Worm (Caenorhabditis elegans) whole organism, mixed stage, embryonic: ENCODE data around the gene Y54F10AM.11.

ENCODE experiments used
- M03D4.4 ChIP-seq: sonication (generic microtip); optimal IDR thresholded peaks from 2 replicates; lab custom pipeline; 2017; ENCODE audit warnings: mild to moderate bottlenecking, missing genetic modification characterization, missing compliant biosample characterization
- bed-3 ChIP-seq: fragments of 200-800 bp; sonication (Bioruptor generic); optimal IDR thresholded peaks from 3 replicates; lab custom pipeline; 2018; ENCODE audit warnings: mild to moderate bottlenecking, missing genetic modification characterization, moderate library complexity, missing compliant biosample characterization
- blmp-1 ChIP-seq: fragments of 150-350 bp; optimal IDR thresholded peaks from 2 replicates; lab custom pipeline; 2014; ENCODE audit warnings: missing biosample characterization, missing genetic modification characterization
- ceh-39 ChIP-seq: fragments of 150-350 bp; optimal IDR thresholded peaks from 2 replicates; lab custom pipeline; 2014; ENCODE audit warnings: missing biosample characterization, missing genetic modification characterization
- ceh-43 ChIP-seq: fragments of 200-800 bp; sonication (Bioruptor generic); optimal IDR thresholded peaks from 2 replicates; lab custom pipeline; 2018; ENCODE audit warnings: mild to moderate bottlenecking, missing genetic modification characterization, moderate library complexity, missing compliant biosample characterization
- ceh-83 ChIP-seq: fragments of 200-800 bp; sonication (Bioruptor generic); optimal IDR thresholded peaks from 2 replicates; lab custom pipeline; 2018; ENCODE audit warnings: mild to moderate bottlenecking, missing genetic modification characterization, missing compliant biosample characterization
- ces-1 ChIP-seq: fragments of 150-350 bp; optimal IDR thresholded peaks from 2 replicates; lab custom pipeline; 2014; ENCODE audit warnings: missing biosample characterization, missing genetic modification reagents, missing genetic modification characterization
- cnd-1 ChIP-seq: fragments of 200-800 bp; sonication (Bioruptor generic); optimal IDR thresholded peaks from 2 replicates; lab custom pipeline; 2018; ENCODE audit warnings: mild to moderate bottlenecking, missing genetic modification characterization, missing compliant biosample characterization
- drap-1 ChIP-seq: fragments of 200-800 bp; sonication (Bioruptor generic); optimal IDR thresholded peaks from 3 replicates; lab custom pipeline; 2018; ENCODE audit warnings: mild to moderate bottlenecking, missing genetic modification characterization, missing compliant biosample characterization
- elt-1 ChIP-seq: sonication (generic microtip); optimal IDR thresholded peaks from 2 replicates; lab custom pipeline; 2017; ENCODE audit warnings: missing genetic modification characterization, mild to moderate bottlenecking, missing compliant biosample characterization, antibody characterized with exemption, moderate library complexity, borderline replicate concordance; ENCODE audit not compliant: insufficient read depth
- elt-3 ChIP-seq: fragments of 150-350 bp; optimal IDR thresholded peaks from 2 replicates; lab custom pipeline; 2014; ENCODE audit warnings: missing biosample characterization, missing genetic modification characterization
- flh-1 ChIP-seq: fragments of 200-800 bp; sonication (Bioruptor generic); optimal IDR thresholded peaks from 2 replicates; lab custom pipeline; 2018; ENCODE audit warnings: mild to moderate bottlenecking, missing genetic modification characterization, moderate library complexity, missing compliant biosample characterization
- ham-2 ChIP-seq: fragments of 200-800 bp; sonication (Bioruptor generic); optimal IDR thresholded peaks from 2 replicates; lab custom pipeline; 2018; ENCODE audit warnings: mild to moderate bottlenecking, missing genetic modification characterization, missing compliant biosample characterization
- hlh-1 ChIP-seq: fragments of 150-350 bp; optimal IDR thresholded peaks from 2 replicates; lab custom pipeline; 2014; ENCODE audit warnings: missing biosample characterization, missing genetic modification reagents, missing genetic modification characterization
- lin-13 ChIP-seq: fragments of 150-350 bp; optimal IDR thresholded peaks from 2 replicates; lab custom pipeline; 2014; ENCODE audit warnings: missing biosample characterization, missing genetic modification characterization
- lin-32 ChIP-seq: fragments of 200-800 bp; sonication (Bioruptor generic); optimal IDR thresholded peaks from 2 replicates; lab custom pipeline; 2018; ENCODE audit warnings: mild to moderate bottlenecking, missing genetic modification characterization, missing compliant biosample characterization
- lsy-2 ChIP-seq: fragments of 150-350 bp; optimal IDR thresholded peaks from 2 replicates; lab custom pipeline; 2014; ENCODE audit warnings: missing biosample characterization, missing genetic modification characterization
- mab-5 ChIP-seq: fragments of 150-350 bp; optimal IDR thresholded peaks from 2 replicates; lab custom pipeline; 2014; ENCODE audit warnings: missing biosample characterization, missing genetic modification characterization
- mep-1 ChIP-seq: fragments of 150-350 bp; optimal IDR thresholded peaks from 2 replicates; lab custom pipeline; 2017; ENCODE audit warnings: missing biosample characterization, missing genetic modification reagents, missing genetic modification characterization, inconsistent platforms
- mls-2 ChIP-seq: sonication (generic microtip); optimal IDR thresholded peaks from 2 replicates; lab custom pipeline; 2016; ENCODE audit warnings: mild to moderate bottlenecking, missing genetic modification characterization, moderate library complexity, missing compliant biosample characterization
- nhr-12 ChIP-seq: fragments of 150-350 bp; optimal IDR thresholded peaks from 2 replicates; lab custom pipeline; 2014; ENCODE audit warnings: missing biosample characterization, missing genetic modification characterization
- nhr-2 ChIP-seq: fragments of 150-350 bp; optimal IDR thresholded peaks from 2 replicates; lab custom pipeline; 2014; ENCODE audit warnings: missing biosample characterization, missing genetic modification characterization
- nhr-237 ChIP-seq: fragments of 150-350 bp; optimal IDR thresholded peaks from 2 replicates; lab custom pipeline; 2014; ENCODE audit warnings: missing biosample characterization, missing genetic modification characterization
- nhr-28 ChIP-seq: fragments of 150-350 bp; optimal IDR thresholded peaks from 2 replicates; lab custom pipeline; 2014; ENCODE audit warnings: missing biosample characterization, missing genetic modification characterization
- nhr-76 ChIP-seq: sonication (generic microtip); optimal IDR thresholded peaks from 2 replicates; lab custom pipeline; 2017; ENCODE audit warnings: missing biosample characterization, missing genetic modification characterization
- pha-4 ChIP-seq: fragments of 150-350 bp; optimal IDR thresholded peaks from 2 replicates; lab custom pipeline; 2018; ENCODE audit warnings: missing biosample characterization, missing genetic modification reagents, missing genetic modification characterization
- sem-2 ChIP-seq: fragments of 200-800 bp; sonication (Bioruptor generic); optimal IDR thresholded peaks from 2 replicates; lab custom pipeline; 2018; ENCODE audit warnings: mild to moderate bottlenecking, missing genetic modification characterization, missing compliant biosample characterization
- snpc-4 ChIP-seq: fragments of 150-350 bp; optimal IDR thresholded peaks from 2 replicates; lab custom pipeline; 2014; ENCODE audit warnings: missing biosample characterization, missing genetic modification characterization
- sptf-1 ChIP-seq: sonication (generic microtip); optimal IDR thresholded peaks from 2 replicates; lab custom pipeline; 2017; ENCODE audit warnings: mild to moderate bottlenecking, missing genetic modification characterization, moderate library complexity, missing compliant biosample characterization
- tbx-8 ChIP-seq: fragments of 200-800 bp; sonication (Bioruptor generic); optimal IDR thresholded peaks from 2 replicates; lab custom pipeline; 2018; ENCODE audit warnings: mild to moderate bottlenecking, missing genetic modification characterization, moderate library complexity, missing compliant biosample characterization
- unc-120 ChIP-seq: sonication (generic microtip); optimal IDR thresholded peaks from 2 replicates; lab custom pipeline; 2017; ENCODE audit warnings: missing genetic modification characterization, missing compliant biosample characterization; ENCODE audit not compliant: poor library complexity, severe bottlenecking
- unc-39 ChIP-seq: fragments of 150-350 bp; optimal IDR thresholded peaks from 2 replicates; lab custom pipeline; 2014; ENCODE audit warnings: missing biosample characterization, missing genetic modification characterization
- unc-62 ChIP-seq: fragments of 150-350 bp; optimal IDR thresholded peaks from 2 replicates; lab custom pipeline; 2014; ENCODE audit warnings: missing biosample characterization, missing genetic modification reagents, missing genetic modification characterization
- zip-8 ChIP-seq: fragments of 150-350 bp; optimal IDR thresholded peaks from 2 replicates; lab custom pipeline; 2014; ENCODE audit warnings: missing biosample characterization, missing genetic modification characterization
- ztf-11 ChIP-seq: fragments of 150-350 bp; optimal IDR thresholded peaks from 2 replicates; lab custom pipeline; 2014; ENCODE audit warnings: missing biosample characterization, missing genetic modification characterization

Gene Y54F10AM.11

DNA sequence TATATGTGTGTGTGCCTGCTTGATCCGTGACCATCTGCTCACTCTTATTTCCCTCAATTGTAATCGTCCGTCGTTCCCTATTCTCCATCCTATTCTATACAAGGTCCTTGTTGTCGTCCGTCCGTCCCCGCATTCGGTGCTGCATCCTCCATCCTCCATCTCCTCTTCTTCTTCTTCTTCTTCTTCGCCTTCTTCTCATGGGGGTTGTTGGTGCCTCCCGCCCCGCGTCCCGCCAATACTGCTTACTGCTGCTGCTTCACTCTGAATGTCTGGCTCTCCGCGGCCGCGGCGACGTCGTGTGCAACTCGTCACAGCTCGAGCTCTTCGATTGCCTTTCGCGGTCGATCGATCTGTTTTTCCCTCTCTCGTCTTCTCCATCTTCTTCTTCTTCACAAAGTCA lies 28.7 kb downstream of the Y54F10AM.11 start:
- TF ChIP-seq ceh-39 (tag; lab: Kevin White, UChicago) (no peak), mep-1 (peak; percentile 38), hlh-1 (tag; lab: Kevin White, UChicago) (no peak), flh-1 (GFP tag; lab: Kevin White, UChicago) (no peak), zip-8 (tag; lab: Kevin White, UChicago) (no peak), pha-4 (tag; lab: Kevin White, UChicago) (no peak), lsy-2 (tag; lab: Kevin White, UChicago) (no peak), nhr-237 (tag; lab: Kevin White, UChicago) (no peak), lin-32 (GFP tag; lab: Kevin White, UChicago) (no peak), nhr-76 (tag; lab: Kevin White, UChicago) (no peak), nhr-28 (tag; lab: Kevin White, UChicago) (no peak), ceh-43 (GFP tag; lab: Kevin White, UChicago) (no peak), mab-5 (tag; lab: Kevin White, UChicago) (no peak), ham-2 (no peak), tbx-8 (GFP tag; lab: Kevin White, UChicago) (no peak), sptf-1 (tag; lab: Kevin White, UChicago) (peak; percentile 65), nhr-2 (tag; lab: Kevin White, UChicago) (no peak), drap-1 (GFP tag; lab: Kevin White, UChicago) (peak; percentile 49), snpc-4 (tag; lab: Kevin White, UChicago) (no peak), lin-13 (tag; lab: Kevin White, UChicago) (no peak), elt-1 (tag; lab: Kevin White, UChicago) (no peak), sem-2 (GFP tag; lab: Kevin White, UChicago) (peak; percentile 35), M03D4.4 (tag; lab: Kevin White, UChicago) (no peak), cnd-1 (tag; lab: Kevin White, UChicago) (peak; percentile 89), bed-3 (GFP tag; lab: Kevin White, UChicago) (no peak), nhr-12 (tag; lab: Kevin White, UChicago) (no peak), ztf-11 (no peak), unc-62 (GFP tag; lab: Kevin White, UChicago) (no peak), ceh-83 (no peak), elt-3 (tag; lab: Kevin White, UChicago) (no peak), unc-39 (no peak), ces-1 (GFP tag; lab: Kevin White, UChicago) (peak; percentile 37), mls-2 (peak; percentile 60), blmp-1 (tag; lab: Kevin White, UChicago) (no peak), unc-120 (no peak)

DNA sequence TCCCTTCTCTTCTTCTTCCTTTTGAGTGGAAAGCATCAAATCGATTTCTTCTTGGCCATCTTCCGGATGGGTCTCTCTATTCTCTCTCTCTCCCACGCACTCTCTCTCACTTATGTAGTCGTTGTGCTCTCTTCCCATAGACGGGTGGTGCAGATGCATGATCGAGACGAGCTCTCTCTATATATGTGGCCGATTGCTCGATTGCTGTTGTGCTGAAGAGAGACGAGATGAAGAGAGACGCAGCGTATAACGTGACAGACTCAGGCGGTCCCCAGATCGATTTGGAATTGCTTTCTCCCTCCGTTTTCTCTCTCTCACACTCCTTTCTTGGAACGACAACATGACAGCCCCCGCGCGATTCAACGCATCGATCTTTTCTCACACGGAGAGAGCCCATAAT lies 31.1 kb downstream of the Y54F10AM.11 start:
- TF ChIP-seq tbx-8 (GFP tag; lab: Kevin White, UChicago) (no peak), ceh-43 (GFP tag; lab: Kevin White, UChicago) (no peak), zip-8 (tag; lab: Kevin White, UChicago) (no peak), hlh-1 (tag; lab: Kevin White, UChicago) (no peak), unc-120 (no peak), unc-62 (GFP tag; lab: Kevin White, UChicago) (peak; percentile 66), lsy-2 (tag; lab: Kevin White, UChicago) (no peak), M03D4.4 (tag; lab: Kevin White, UChicago) (no peak), lin-13 (tag; lab: Kevin White, UChicago) (peak; percentile 41), nhr-28 (tag; lab: Kevin White, UChicago) (no peak), nhr-2 (tag; lab: Kevin White, UChicago) (no peak), pha-4 (tag; lab: Kevin White, UChicago) (no peak), cnd-1 (tag; lab: Kevin White, UChicago) (peak; percentile 35), lin-32 (GFP tag; lab: Kevin White, UChicago) (no peak), mls-2 (peak; percentile 55), ham-2 (no peak), sem-2 (GFP tag; lab: Kevin White, UChicago) (no peak), ztf-11 (peak; percentile 68), mep-1 (peak; percentile 31), elt-1 (tag; lab: Kevin White, UChicago) (no peak), sptf-1 (tag; lab: Kevin White, UChicago) (no peak), nhr-12 (tag; lab: Kevin White, UChicago) (no peak), bed-3 (GFP tag; lab: Kevin White, UChicago) (no peak), elt-3 (tag; lab: Kevin White, UChicago) (no peak), drap-1 (GFP tag; lab: Kevin White, UChicago) (no peak), mab-5 (tag; lab: Kevin White, UChicago) (no peak), flh-1 (GFP tag; lab: Kevin White, UChicago) (no peak), unc-39 (no peak), snpc-4 (tag; lab: Kevin White, UChicago) (no peak), nhr-237 (tag; lab: Kevin White, UChicago) (no peak), ces-1 (GFP tag; lab: Kevin White, UChicago) (peak; percentile 77), blmp-1 (tag; lab: Kevin White, UChicago) (no peak), ceh-83 (no peak), ceh-39 (tag; lab: Kevin White, UChicago) (peak; percentile 34), nhr-76 (tag; lab: Kevin White, UChicago) (no peak)
